Fruit fly (Drosophila melanogaster) whole organism, embryonic: ENCODE measurements around the gene InR.

Source experiments
- CG10543 ChIP-seq: fragments of 200-800 bp; sonication (Bioruptor generic); optimal IDR thresholded peaks from 3 replicates; lab custom pipeline; 2017; ENCODE audit warnings: missing biosample characterization, mild to moderate bottlenecking, missing genetic modification characterization, moderate library complexity
- CG3163 ChIP-seq: fragments of 200-800 bp; sonication (Bioruptor generic); optimal IDR thresholded peaks from 3 replicates; lab custom pipeline; 2016; ENCODE audit warnings: missing biosample characterization, missing genetic modification characterization
- h ChIP-seq: fragments of >200 bp; optimal IDR thresholded peaks from 2 replicates; lab custom pipeline; 2017
- luna ChIP-seq: fragments of 200-800 bp; sonication (Bioruptor generic); optimal IDR thresholded peaks from 2 replicates; lab custom pipeline; 2016; ENCODE audit warnings: missing biosample characterization, missing genetic modification characterization
- sqz ChIP-seq: fragments of 200-800 bp; sonication (Bioruptor generic); optimal IDR thresholded peaks from 3 replicates; lab custom pipeline; 2018; ENCODE audit warnings: missing biosample characterization, mild to moderate bottlenecking, missing genetic modification characterization
- vnd ChIP-seq: fragments of 200-800 bp; sonication (Bioruptor generic); IDR thresholded peaks from 3 replicates; pipeline ENCODE4 v1.3.6; 2022; ENCODE audit warnings: missing biosample characterization, missing genetic modification characterization; ENCODE audit not compliant: partially characterized antibody

DNA sequence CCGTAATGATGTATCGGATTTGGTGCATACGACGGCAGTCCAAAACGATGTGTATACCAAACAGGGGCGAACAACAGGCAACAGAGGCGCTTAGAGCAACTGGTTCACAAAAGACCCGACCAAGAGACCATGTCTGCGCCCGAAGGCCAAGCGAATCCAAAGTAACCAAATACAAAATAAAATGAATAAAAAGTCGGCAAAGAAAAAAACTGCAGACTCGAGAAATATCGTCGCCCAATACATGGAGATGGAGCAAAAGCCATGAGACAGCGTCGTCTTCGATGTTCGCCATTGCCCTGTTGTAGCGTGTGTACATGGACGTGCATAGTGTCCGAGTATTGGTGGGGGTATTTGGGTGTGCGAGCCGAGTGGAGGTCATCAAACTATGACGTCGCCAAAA is 39.2 kb upstream of the InR start:
- TF ChIP-seq luna (GFP tag; lab: Kevin White, UChicago) (no peak), CG10543 (GFP tag; lab: Kevin White, UChicago) (no peak), CG3163 (no peak), h (lab: Kevin White, UChicago) (no peak), sqz (no peak), vnd (GFP tag; lab: Robert Waterston, UW) (no peak)
